Worm (Caenorhabditis elegans) whole organism, mixed stage, embryonic: ENCODE results near the gene prx-5.

Source experiments
- ceh-43 ChIP-seq: fragments of 200-800 bp; sonication (Bioruptor generic); optimal IDR thresholded peaks from 2 replicates; lab custom pipeline; 2018; ENCODE audit warnings: mild to moderate bottlenecking, missing genetic modification characterization, moderate library complexity, missing compliant biosample characterization
- elt-1 ChIP-seq: sonication (generic microtip); optimal IDR thresholded peaks from 2 replicates; lab custom pipeline; 2017; ENCODE audit warnings: missing genetic modification characterization, mild to moderate bottlenecking, missing compliant biosample characterization, antibody characterized with exemption, moderate library complexity, borderline replicate concordance; ENCODE audit not compliant: insufficient read depth
- flh-1 ChIP-seq: fragments of 200-800 bp; sonication (Bioruptor generic); optimal IDR thresholded peaks from 2 replicates; lab custom pipeline; 2018; ENCODE audit warnings: mild to moderate bottlenecking, missing genetic modification characterization, moderate library complexity, missing compliant biosample characterization
- lin-13 ChIP-seq: fragments of 150-350 bp; optimal IDR thresholded peaks from 2 replicates; lab custom pipeline; 2014; ENCODE audit warnings: missing biosample characterization, missing genetic modification characterization
- mab-5 ChIP-seq: fragments of 150-350 bp; optimal IDR thresholded peaks from 2 replicates; lab custom pipeline; 2014; ENCODE audit warnings: missing biosample characterization, missing genetic modification characterization
- nhr-237 ChIP-seq: fragments of 150-350 bp; optimal IDR thresholded peaks from 2 replicates; lab custom pipeline; 2014; ENCODE audit warnings: missing biosample characterization, missing genetic modification characterization
- nhr-76 ChIP-seq: sonication (generic microtip); optimal IDR thresholded peaks from 2 replicates; lab custom pipeline; 2017; ENCODE audit warnings: missing biosample characterization, missing genetic modification characterization
- pha-4 ChIP-seq: fragments of 150-350 bp; optimal IDR thresholded peaks from 2 replicates; lab custom pipeline; 2018; ENCODE audit warnings: missing biosample characterization, missing genetic modification reagents, missing genetic modification characterization
- snpc-4 ChIP-seq: fragments of 150-350 bp; optimal IDR thresholded peaks from 2 replicates; lab custom pipeline; 2014; ENCODE audit warnings: missing biosample characterization, missing genetic modification characterization
- unc-39 ChIP-seq: fragments of 150-350 bp; optimal IDR thresholded peaks from 2 replicates; lab custom pipeline; 2014; ENCODE audit warnings: missing biosample characterization, missing genetic modification characterization
- unc-62 ChIP-seq: fragments of 150-350 bp; optimal IDR thresholded peaks from 2 replicates; lab custom pipeline; 2014; ENCODE audit warnings: missing biosample characterization, missing genetic modification reagents, missing genetic modification characterization
- ztf-11 ChIP-seq: fragments of 150-350 bp; optimal IDR thresholded peaks from 2 replicates; lab custom pipeline; 2014; ENCODE audit warnings: missing biosample characterization, missing genetic modification characterization

DNA sequence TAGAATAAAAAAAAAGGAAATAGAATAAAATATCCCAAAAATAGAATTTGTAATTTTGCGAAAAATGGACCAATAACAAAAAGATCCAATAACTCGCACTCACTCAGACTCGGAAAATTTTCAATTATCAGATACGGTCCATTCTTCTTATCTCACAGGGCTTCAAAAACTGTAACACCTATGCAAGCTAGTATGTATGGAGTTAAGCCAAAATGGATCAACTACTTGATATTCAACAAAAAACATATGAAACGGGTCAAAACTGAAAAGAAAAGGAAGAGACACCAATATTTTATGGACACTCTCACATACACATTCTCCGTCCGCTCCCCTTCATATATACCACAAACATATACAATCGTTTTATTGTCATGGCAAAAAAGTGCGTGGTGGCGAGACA, 19.0 kb upstream of the prx-5 start, which contains the start of gene C34C6.9:
- no peak for TF ChIP-seq lin-13 (tag; lab: Kevin White, UChicago)
- TF ChIP-seq nhr-237 (tag; lab: Kevin White, UChicago) = no peak
- TF ChIP-seq mab-5 (tag; lab: Kevin White, UChicago) = no peak
- no peak for TF ChIP-seq snpc-4 (tag; lab: Kevin White, UChicago)
- no peak for TF ChIP-seq ztf-11
- no peak for TF ChIP-seq nhr-76 (tag; lab: Kevin White, UChicago)
- TF ChIP-seq elt-1 = no peak
- TF ChIP-seq unc-39 (tag; lab: Kevin White, UChicago) = no peak
- TF ChIP-seq ceh-43 = no peak
- no peak for TF ChIP-seq pha-4 (tag; lab: Kevin White, UChicago)
- TF ChIP-seq flh-1 (GFP tag; lab: Kevin White, UChicago) = no peak
- no peak for TF ChIP-seq unc-62 (GFP tag; lab: Kevin White, UChicago)
